Worm (Caenorhabditis elegans): ENCODE data around the gene Y75B8A.24.
A peak's percentile ranks its signal among the peaks of the same experiment; 100 is the strongest.

Gene Y75B8A.24

DNA sequence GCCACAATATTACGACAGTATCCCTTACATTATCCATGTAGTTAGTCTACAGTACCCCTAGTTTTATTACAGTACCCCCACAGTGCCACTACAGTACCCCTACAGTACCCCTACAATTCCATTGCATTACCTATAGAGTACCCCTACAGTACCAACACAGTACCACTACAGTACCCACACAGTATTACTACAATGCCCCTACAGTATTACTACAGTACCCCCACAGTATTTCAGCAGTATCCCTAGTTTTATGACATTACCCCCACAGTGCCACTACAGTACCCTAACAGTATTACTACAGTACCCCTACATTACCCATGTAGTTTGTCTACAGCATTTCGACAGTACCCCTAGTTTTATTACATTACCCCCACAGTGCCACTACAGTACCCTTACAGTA is 40.1 kb downstream of the Y75B8A.24 start:
- TF ChIP-seq hsf-1 (GFP tag; IDR thresholded peaks at IDR 0.05) (no peak), bed-2 (GFP tag; IDR thresholded peaks at IDR 0.05) (no peak), D2030.7 (GFP tag; IDR thresholded peaks at IDR 0.05) (no peak), lin-54 (GFP tag; optimal IDR thresholded peaks at IDR 0.05) (no peak), mcd-1 (GFP tag; IDR thresholded peaks at IDR 0.05) (no peak), K12H6.12 (tag; optimal IDR thresholded peaks at IDR 0.05) (no peak), ceh-27 (GFP tag; optimal IDR thresholded peaks at IDR 0.05) (no peak), aptf-3 (GFP tag; IDR thresholded peaks at IDR 0.05) (no peak), nfya-2 (GFP tag; IDR thresholded peaks at IDR 0.05) (no peak), chd-7 (tag; optimal IDR thresholded peaks at IDR 0.05) (no peak), rcor-1 (GFP tag; IDR thresholded peaks at IDR 0.05) (no peak), hlh-26 (GFP tag; conservative IDR thresholded peaks at IDR 0.05) (no peak), hmg-1.2 (GFP tag; IDR thresholded peaks at IDR 0.05) (no peak)

DNA sequence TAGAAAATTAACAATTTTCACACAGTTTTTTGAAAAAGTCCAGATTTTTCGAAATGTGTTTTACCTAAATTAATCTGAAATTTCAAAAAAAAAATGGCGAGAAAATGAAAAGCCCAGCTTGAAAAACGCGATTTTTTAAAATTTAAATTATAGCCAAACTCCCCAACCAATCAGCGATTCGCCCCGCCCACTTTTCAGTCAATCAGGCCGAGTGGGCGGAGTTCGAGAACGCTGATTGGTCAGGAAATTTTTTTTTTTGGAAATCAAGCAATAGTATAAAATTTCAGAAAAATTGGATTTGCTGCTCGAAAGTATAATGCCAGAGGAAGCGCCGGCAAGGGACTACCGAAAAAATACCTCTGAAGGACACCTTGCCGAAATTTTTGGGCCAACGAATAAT is 42.0 kb downstream of the Y75B8A.24 start:
- TF ChIP-seq lin-26 (GFP tag; IDR thresholded peaks at IDR 0.05) (no peak), aptf-3 (GFP tag; IDR thresholded peaks at IDR 0.05) (no peak), nfyb-1 (GFP tag; IDR thresholded peaks at IDR 0.05) (peak; percentile 69; the same call in 1 of the 2 replicates), F22D6.2 (tag; optimal IDR thresholded peaks at IDR 0.05) (no peak), Y56A3A.18 (GFP tag; IDR thresholded peaks at IDR 0.05) (no peak)

DNA sequence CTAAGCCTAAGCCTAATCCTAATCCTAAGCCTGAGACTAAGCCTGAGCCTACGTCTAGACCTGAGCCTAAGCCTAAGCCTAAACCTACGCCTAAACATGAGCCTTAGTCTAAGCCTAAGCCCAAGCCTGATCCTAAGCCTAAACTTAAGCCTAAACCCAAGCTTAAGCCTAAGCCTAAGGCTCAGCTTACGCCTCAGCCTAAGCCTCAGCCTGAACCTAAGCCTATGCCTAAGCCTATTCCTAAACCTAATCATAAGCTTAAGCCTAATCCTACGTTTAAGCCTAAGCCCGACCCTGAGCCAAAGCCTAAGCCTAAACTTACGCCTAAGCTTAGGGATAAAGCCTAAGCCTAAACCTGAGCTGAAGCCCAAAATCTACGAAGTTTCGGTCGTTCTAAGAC is 43.4 kb downstream of the Y75B8A.24 start:
- TF ChIP-seq lin-40 (tag; optimal IDR thresholded peaks at IDR 0.05) (no peak), Y79H2A.3 (GFP tag; conservative IDR thresholded peaks at IDR 0.05) (no peak), ceh-100 (GFP tag; IDR thresholded peaks at IDR 0.05) (no peak), cebp-2 (GFP tag; IDR thresholded peaks at IDR 0.05) (no peak)

DNA sequence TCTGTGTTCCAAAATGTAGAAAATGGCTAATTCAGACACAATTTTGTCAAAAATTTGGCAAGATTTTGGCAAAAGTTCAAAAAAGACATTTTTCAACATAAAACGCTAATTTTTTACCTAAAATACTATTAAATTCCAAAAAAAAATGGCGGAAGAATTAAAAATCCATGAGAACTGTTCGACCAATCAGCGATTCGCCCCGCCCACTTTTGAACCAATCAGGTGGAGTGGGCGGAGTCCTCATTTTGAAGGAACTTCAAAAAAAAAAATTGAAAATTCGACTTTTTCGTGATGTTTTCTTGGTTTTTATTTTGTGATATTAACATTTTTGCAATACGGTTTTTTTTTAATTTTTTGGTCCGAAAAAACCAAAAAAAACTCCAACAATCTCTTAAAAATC is 45.6 kb downstream of the Y75B8A.24 start:
- no peak for TF ChIP-seq bed-2 (GFP tag; IDR thresholded peaks at IDR 0.05)

DNA sequence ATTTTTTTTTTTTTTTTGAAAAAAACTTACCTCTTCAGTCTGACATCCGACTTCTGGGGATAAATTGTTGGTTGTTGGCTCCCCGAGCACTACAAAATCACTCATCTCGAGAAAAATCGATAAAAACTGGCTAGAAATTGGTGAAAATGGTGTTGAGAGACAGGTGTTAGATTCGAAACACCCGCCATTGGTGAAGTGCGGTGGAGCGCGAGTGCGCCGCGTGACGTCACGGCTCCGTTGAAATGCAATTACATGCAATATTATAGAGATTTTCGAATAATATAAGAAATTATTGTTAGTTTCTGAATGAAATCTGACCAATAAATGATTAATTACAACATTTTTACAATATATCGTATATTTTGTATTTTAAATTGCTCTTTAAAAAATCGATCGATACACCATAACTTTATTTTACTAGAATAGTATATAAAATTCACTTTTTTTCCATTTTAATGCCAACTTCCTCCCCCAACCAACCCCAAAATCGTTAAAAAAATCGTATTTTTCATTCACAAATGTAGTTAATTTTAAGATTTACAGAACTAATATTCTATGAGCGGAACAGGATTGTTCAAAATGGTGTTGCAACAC is 47.4 kb downstream of the Y75B8A.24 start, which contains the start of the genes Y75B8A.18 and Y75B8A.19:
Gene Y75B8A.18, minus strand, starts transcription at position 142 of the 594 bp plus-strand sequence.
Gene Y75B8A.19, plus strand, starts transcription at position 544 of the 594 bp plus-strand sequence.
- TF ChIP-seq zim-3 (tag; optimal IDR thresholded peaks at IDR 0.05) (no peak), snpc-4 (GFP tag; optimal IDR thresholded peaks at IDR 0.05) (no peak), snpc-4 (tag; optimal IDR thresholded peaks at IDR 0.05) (peak in 1 of 4 experiments; percentile 25), mcd-1 (GFP tag; IDR thresholded peaks at IDR 0.05) (peak; percentile 93), dpl-1 (GFP tag; optimal IDR thresholded peaks at IDR 0.05) (peak; percentile 44), dpff-1 (tag; optimal IDR thresholded peaks at IDR 0.05) (no peak), lin-35 (GFP tag; optimal IDR thresholded peaks at IDR 0.05) (peak in 1 of 3 experiments; percentile 84), lin-54 (GFP tag; optimal IDR thresholded peaks at IDR 0.05) (peak; percentile 77), efl-1 (GFP tag; optimal IDR thresholded peaks at IDR 0.05) (peak; percentile 65)

DNA sequence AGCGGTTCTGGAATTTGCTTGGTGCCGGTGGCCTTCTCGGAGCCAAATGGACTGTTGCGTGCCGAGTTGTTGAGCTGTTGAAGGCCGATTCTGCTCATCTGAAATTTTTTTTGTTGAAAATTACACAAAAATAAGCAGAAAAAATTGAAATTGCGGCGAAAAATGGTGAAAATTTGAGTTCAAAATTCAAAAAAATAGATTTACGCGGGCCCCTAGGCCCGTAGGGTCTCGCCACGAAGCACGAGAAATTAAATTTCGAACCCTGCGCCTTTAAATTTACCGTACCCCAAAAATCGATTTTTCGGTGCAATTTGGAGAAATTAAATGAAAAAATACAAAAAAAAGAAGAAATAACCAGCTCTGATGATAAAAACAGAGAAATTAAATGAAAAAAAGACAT is 48.3 kb downstream of the Y75B8A.24 start, which contains the start of gene gmn-1:
Gene gmn-1, minus strand, starts transcription at position 98 of the 400 bp plus-strand sequence.
- TF ChIP-seq ekl-4 (GFP tag; IDR thresholded peaks at IDR 0.05) (peak; percentile 44; the same call in 1 of the 2 replicates), attf-3 (GFP tag; conservative IDR thresholded peaks at IDR 0.05) (no peak), nhr-27 (tag; optimal IDR thresholded peaks at IDR 0.05) (no peak), snpc-1.1 (tag; optimal IDR thresholded peaks at IDR 0.05; ENCODE audit: insufficient read depth) (peak; percentile 63), snpc-1.3 (tag; optimal IDR thresholded peaks at IDR 0.05; ENCODE audit: insufficient read depth) (peak; percentile 42), mcd-1 (GFP tag; IDR thresholded peaks at IDR 0.05) (peak; percentile 76), Y95B8A.8 (GFP tag; IDR thresholded peaks at IDR 0.05) (peak; percentile 57; the same call in 1 of the 2 replicates), atf-7 (tag; optimal IDR thresholded peaks at IDR 0.05) (no peak), Y53F4B.3 (GFP tag; IDR thresholded peaks at IDR 0.05) (no peak), ztf-3 (GFP tag; optimal IDR thresholded peaks at IDR 0.05) (no peak), nfyb-1 (GFP tag; IDR thresholded peaks at IDR 0.05) (no peak), aptf-2 (GFP tag; conservative IDR thresholded peaks at IDR 0.05) (no peak), madf-6 (GFP tag; IDR thresholded peaks at IDR 0.05) (peak; percentile 94), D2030.7 (GFP tag; IDR thresholded peaks at IDR 0.05) (peak; percentile 88), Y53G8AR.9 (GFP tag; conservative IDR thresholded peaks at IDR 0.05) (no peak)
